Worm (Caenorhabditis elegans) whole organism, young adult: Measurements from ENCODE around the gene ttr-29.

Experiments used
- F57A8.1 ChIP-seq: fragments of 200-800 bp; sonication (Bioruptor generic); optimal IDR thresholded peaks from 2 replicates; lab custom pipeline; 2018; ENCODE audit warnings: mild to moderate bottlenecking, missing genetic modification characterization, moderate library complexity, missing compliant biosample characterization
- attf-5 ChIP-seq: fragments of 200-800 bp; sonication (Bioruptor generic); optimal IDR thresholded peaks from 2 replicates; lab custom pipeline; 2018; ENCODE audit warnings: mild to moderate bottlenecking, missing genetic modification characterization, missing compliant biosample characterization
- nfya-1 ChIP-seq: sonication (generic microtip); optimal IDR thresholded peaks from 2 replicates; lab custom pipeline; 2017; ENCODE audit warnings: antibody characterized with exemption, missing compliant biosample characterization, missing genetic modification characterization, borderline replicate concordance; ENCODE audit not compliant: insufficient read depth
- snpc-4 ChIP-seq, 5 experiments: fragments of 150-350 bp in 1 of 5; sonication (generic microtip) in 4 of 5; optimal IDR thresholded peaks; 2 replicates each; lab custom pipeline; 2014 to 2018; ENCODE audit warnings: missing genetic modification characterization in 5 of 5, missing biosample characterization in 3 of 5, antibody characterized with exemption in 2 of 5, mild to moderate bottlenecking in 2 of 5, missing compliant biosample characterization in 2 of 5, missing genotype in 2 of 5, moderate library complexity in 2 of 5, missing genetic modification reagents in 1 of 5
- ztf-28 ChIP-seq: fragments of 200-800 bp; sonication (Bioruptor generic); IDR thresholded peaks from 2 replicates; pipeline ENCODE4 v1.3.6; 2022; ENCODE audit warnings: missing genetic modification reagents, missing genetic modification characterization, missing compliant biosample characterization

ce11 chrV:12919705-12920104 lies 13.1 kb upstream of the ttr-29 start, which contains the start of gene lipl-1:
- TF ChIP-seq snpc-4 (GFP tag; optimal IDR thresholded peaks at IDR 0.05; lab: Kevin White, UChicago) (no peak), snpc-4 (tag; optimal IDR thresholded peaks at IDR 0.05; lab: Kevin White, UChicago) (no peak), F57A8.1 (GFP tag; lab: Kevin White, UChicago) (no peak), nfya-1 (no peak), ztf-28 (no peak), attf-5 (GFP tag; lab: Kevin White, UChicago) (no peak)
